Worm (Caenorhabditis elegans) whole organism, L3 larva: ENCODE measurements around the gene ace-1.

ENCODE experiments used
- aly-2 ChIP-seq: fragments of 150-350 bp; optimal IDR thresholded peaks from 2 replicates; lab custom pipeline; 2014; ENCODE audit warnings: missing biosample characterization, missing genetic modification characterization
- ceh-16 ChIP-seq: sonication (generic microtip); optimal IDR thresholded peaks from 2 replicates; lab custom pipeline; 2017; ENCODE audit warnings: missing biosample characterization, missing genetic modification characterization
- ceh-9 ChIP-seq: sonication (generic microtip); optimal IDR thresholded peaks from 2 replicates; lab custom pipeline; 2018; ENCODE audit warnings: missing biosample characterization, missing genetic modification characterization
- daf-12 ChIP-seq: fragments of 150-350 bp; optimal IDR thresholded peaks from 2 replicates; lab custom pipeline; 2014; ENCODE audit warnings: missing biosample characterization, missing genetic modification reagents, missing genetic modification characterization
- egl-27 ChIP-seq: sonication (generic microtip); optimal IDR thresholded peaks from 4 replicates; lab custom pipeline; 2017; ENCODE audit warnings: missing biosample characterization, missing genetic modification reagents, missing genetic modification characterization
- egl-5 ChIP-seq: fragments of 150-350 bp; optimal IDR thresholded peaks from 2 replicates; lab custom pipeline; 2017; ENCODE audit warnings: missing biosample characterization, missing genetic modification reagents, missing genetic modification characterization, inconsistent platforms
- elt-2 ChIP-seq: sonication (generic microtip); optimal IDR thresholded peaks from 2 replicates; lab custom pipeline; 2016; ENCODE audit warnings: missing genetic modification reagents, mild to moderate bottlenecking, missing genetic modification characterization, missing compliant biosample characterization
- elt-3 ChIP-seq, 3 experiments: fragments of 150-350 bp in 1 of 3; sonication (generic microtip) in 2 of 3; optimal IDR thresholded peaks; 2 replicates in 2 of 3; 4 replicates in 1 of 3; lab custom pipeline; 2014 to 2017; ENCODE audit warnings: missing biosample characterization in 3 of 3, missing genetic modification characterization in 3 of 3
- fkh-10 ChIP-seq: sonication (generic microtip); optimal IDR thresholded peaks from 2 replicates; lab custom pipeline; 2017; ENCODE audit warnings: missing biosample characterization, missing genetic modification reagents, missing genetic modification characterization
- fkh-2 ChIP-seq: fragments of 150-350 bp; optimal IDR thresholded peaks from 2 replicates; lab custom pipeline; 2014; ENCODE audit warnings: missing biosample characterization, missing genetic modification reagents, missing genetic modification characterization
- hmg-11 ChIP-seq: sonication (generic microtip); optimal IDR thresholded peaks from 2 replicates; lab custom pipeline; 2016; ENCODE audit warnings: missing genetic modification characterization, missing compliant biosample characterization
- lin-15B ChIP-seq: fragments of 150-350 bp; optimal IDR thresholded peaks from 2 replicates; lab custom pipeline; 2014; ENCODE audit warnings: missing biosample characterization, missing genetic modification characterization
- lin-39 ChIP-seq: fragments of 150-350 bp; optimal IDR thresholded peaks from 2 replicates; lab custom pipeline; 2018; ENCODE audit warnings: missing biosample characterization, missing genetic modification reagents, missing genetic modification characterization
- lsy-12 ChIP-seq: sonication (generic microtip); optimal IDR thresholded peaks from 2 replicates; lab custom pipeline; 2016; ENCODE audit warnings: mild to moderate bottlenecking, missing genetic modification characterization, missing compliant biosample characterization
- mdl-1 ChIP-seq: fragments of 150-350 bp; optimal IDR thresholded peaks from 2 replicates; lab custom pipeline; 2014; ENCODE audit warnings: missing biosample characterization, missing genetic modification characterization
- mml-1 ChIP-seq: fragments of 150-350 bp; sonication (generic microtip); optimal IDR thresholded peaks from 3 replicates; lab custom pipeline; 2014; ENCODE audit warnings: missing biosample characterization, missing genetic modification characterization
- nfya-1 ChIP-seq: sonication (generic microtip); optimal IDR thresholded peaks from 2 replicates; lab custom pipeline; 2017; ENCODE audit warnings: missing genetic modification characterization, mild to moderate bottlenecking, missing compliant biosample characterization, antibody characterized with exemption, moderate library complexity; ENCODE audit not compliant: insufficient read depth
- nhr-11 ChIP-seq: fragments of 150-350 bp; optimal IDR thresholded peaks from 2 replicates; lab custom pipeline; 2014; ENCODE audit warnings: missing biosample characterization, missing genetic modification characterization
- nhr-12 ChIP-seq: fragments of 150-350 bp; optimal IDR thresholded peaks from 2 replicates; lab custom pipeline; 2014; ENCODE audit warnings: missing biosample characterization, missing genetic modification characterization
- nhr-23 ChIP-seq: fragments of 150-350 bp; optimal IDR thresholded peaks from 2 replicates; lab custom pipeline; 2014; ENCODE audit warnings: missing biosample characterization, missing genetic modification reagents, missing genetic modification characterization
- nhr-25 ChIP-seq: sonication (generic microtip); optimal IDR thresholded peaks from 2 replicates; lab custom pipeline; 2017; ENCODE audit warnings: missing biosample characterization, missing genetic modification characterization
- nhr-43 ChIP-seq: sonication (generic microtip); optimal IDR thresholded peaks from 2 replicates; lab custom pipeline; 2016; ENCODE audit warnings: mild to moderate bottlenecking, missing genetic modification characterization, missing compliant biosample characterization; ENCODE audit not compliant: poor library complexity, severe bottlenecking
- nhr-67 ChIP-seq: fragments of 150-350 bp; optimal IDR thresholded peaks from 2 replicates; lab custom pipeline; 2014; ENCODE audit warnings: missing biosample characterization, missing genetic modification characterization
- nhr-76 ChIP-seq: fragments of 150-350 bp; sonication (generic microtip); optimal IDR thresholded peaks from 5 replicates; lab custom pipeline; 2014; ENCODE audit warnings: missing biosample characterization, missing genetic modification characterization
- nhr-77 ChIP-seq: fragments of 150-350 bp; optimal IDR thresholded peaks from 2 replicates; lab custom pipeline; 2014; ENCODE audit warnings: missing biosample characterization, missing genetic modification characterization
- pqm-1 ChIP-seq: fragments of 150-350 bp; optimal IDR thresholded peaks from 2 replicates; lab custom pipeline; 2017; ENCODE audit warnings: missing biosample characterization, missing genetic modification characterization, inconsistent platforms
- sea-2 ChIP-seq: fragments of 150-350 bp; sonication (generic microtip); optimal IDR thresholded peaks from 4 replicates; lab custom pipeline; 2014; ENCODE audit warnings: missing biosample characterization, missing genetic modification reagents, missing genetic modification characterization
- skn-1 ChIP-seq: fragments of 150-350 bp; optimal IDR thresholded peaks from 2 replicates; lab custom pipeline; 2014; ENCODE audit warnings: missing biosample characterization, missing genetic modification characterization
- snpc-4 ChIP-seq: fragments of 150-350 bp; optimal IDR thresholded peaks from 2 replicates; lab custom pipeline; 2014; ENCODE audit warnings: missing biosample characterization, missing genetic modification characterization
- tbx-2 ChIP-seq: sonication (generic microtip); optimal IDR thresholded peaks from 2 replicates; lab custom pipeline; 2016; ENCODE audit warnings: mild to moderate bottlenecking, missing genetic modification characterization, missing compliant biosample characterization
- unc-62 ChIP-seq: fragments of 150-350 bp; sonication (generic microtip); optimal IDR thresholded peaks from 4 replicates; lab custom pipeline; 2014; ENCODE audit warnings: missing biosample characterization, missing genetic modification reagents, missing genetic modification characterization
- ztf-4 ChIP-seq: fragments of 150-350 bp; optimal IDR thresholded peaks from 2 replicates; lab custom pipeline; 2014; ENCODE audit warnings: missing biosample characterization, missing genetic modification characterization

The ace-1 gene

DNA sequence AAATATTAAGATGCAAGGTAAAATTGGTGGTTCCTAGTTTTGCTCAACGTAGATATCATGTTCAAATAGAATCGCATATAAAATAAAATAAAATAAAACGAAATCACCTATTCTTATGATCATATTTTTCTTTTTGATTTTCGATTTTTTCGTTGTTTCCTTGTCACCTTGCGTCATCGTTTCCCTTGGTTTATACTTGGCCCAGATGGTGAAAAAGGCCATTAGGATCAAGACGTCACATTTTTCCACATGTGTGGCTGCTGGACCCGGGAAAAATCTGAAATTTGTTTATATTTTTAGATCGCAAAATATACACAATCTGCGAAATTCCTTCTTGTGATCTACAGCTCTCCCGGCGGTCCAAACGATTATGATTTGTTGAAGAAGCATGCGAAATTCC is at the start of gene ace-1:
TSS of gene ace-1 (plus strand) at position 301 of the 400 bp plus-strand sequence.
- TF ChIP-seq nhr-23 (tag; lab: Kevin White, UChicago) (no peak), fkh-10 (GFP tag; lab: Kevin White, UChicago) (peak; percentile 32), unc-62 (GFP tag; lab: Kevin White, UChicago) (no peak)

- TF ChIP-seq ceh-16 (tag; lab: Kevin White, UChicago) (no peak), nhr-67 (no peak), egl-27 (tag; lab: Kevin White, UChicago) (no peak), lin-39 (no peak), daf-12 (tag; lab: Kevin White, UChicago) (no peak), nfya-1 (tag; lab: Kevin White, UChicago) (no peak), lin-15B (tag; lab: Kevin White, UChicago) (no peak)
Measured at ce11 chrX:16317629-16318028, 49.5 kb upstream of the ace-1 start, which contains the start of gene T01B4.3. T01B4.3 (minus strand) TSS chrX:16317729.

DNA sequence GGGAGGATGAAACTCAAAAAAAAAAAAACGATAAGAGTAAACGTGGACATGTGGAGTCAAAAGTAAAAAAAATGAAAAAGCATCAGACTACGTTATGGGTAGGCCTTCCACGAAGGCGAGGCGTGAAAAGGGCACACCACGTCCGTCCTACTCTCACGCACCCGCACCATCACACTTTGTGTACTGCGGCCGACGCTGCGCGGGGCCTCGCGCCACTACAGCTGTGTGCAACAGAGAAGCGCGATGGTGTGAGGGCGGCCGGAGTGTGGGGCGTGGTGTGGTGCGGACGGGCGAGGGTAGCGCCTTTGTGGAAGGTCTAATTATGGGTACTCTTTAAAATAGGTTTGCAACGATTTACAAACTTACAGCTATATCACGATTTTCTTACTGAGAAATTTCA is 48.8 kb upstream of the ace-1 start:
- no peak for TF ChIP-seq ceh-16 (tag; lab: Kevin White, UChicago)
- TF ChIP-seq tbx-2 = no peak
- no peak for TF ChIP-seq sea-2 (GFP tag; lab: Kevin White, UChicago)
- TF ChIP-seq elt-2 (tag; lab: Kevin White, UChicago) = no peak
- no peak for TF ChIP-seq mdl-1 (tag; lab: Kevin White, UChicago)
- TF ChIP-seq elt-3 (tag; optimal IDR thresholded peaks at IDR 0.05; lab: Kevin White, UChicago) = no peak
- no peak for TF ChIP-seq snpc-4
- TF ChIP-seq mml-1 (tag; lab: Kevin White, UChicago) = no peak
- no peak for TF ChIP-seq nhr-25
- no peak for TF ChIP-seq skn-1 (tag; lab: Kevin White, UChicago)
- no peak for TF ChIP-seq hmg-11
- TF ChIP-seq pqm-1 (tag; lab: Kevin White, UChicago) = no peak
- TF ChIP-seq egl-5 (tag; lab: Kevin White, UChicago) = no peak
- no peak for TF ChIP-seq ztf-4 (tag; lab: Kevin White, UChicago)
- no peak for TF ChIP-seq daf-12 (tag; lab: Kevin White, UChicago)
- no peak for TF ChIP-seq nhr-76 (tag; lab: Kevin White, UChicago)
- TF ChIP-seq fkh-2 (tag; lab: Kevin White, UChicago) = no peak
- no peak for TF ChIP-seq lin-39
- TF ChIP-seq, all 47 proteins: peak for 0

ce11 chrX:16321327-16321726 is 45.8 kb upstream of the ace-1 start:
- TF ChIP-seq daf-12 (tag; lab: Kevin White, UChicago) (no peak), egl-27 (tag; lab: Kevin White, UChicago) (no peak), nhr-77 (no peak), aly-2 (no peak), lsy-12 (tag; lab: Kevin White, UChicago) (no peak), nhr-12 (tag; lab: Kevin White, UChicago) (no peak), nhr-11 (tag; lab: Kevin White, UChicago) (no peak), nhr-23 (tag; lab: Kevin White, UChicago) (no peak)

DNA sequence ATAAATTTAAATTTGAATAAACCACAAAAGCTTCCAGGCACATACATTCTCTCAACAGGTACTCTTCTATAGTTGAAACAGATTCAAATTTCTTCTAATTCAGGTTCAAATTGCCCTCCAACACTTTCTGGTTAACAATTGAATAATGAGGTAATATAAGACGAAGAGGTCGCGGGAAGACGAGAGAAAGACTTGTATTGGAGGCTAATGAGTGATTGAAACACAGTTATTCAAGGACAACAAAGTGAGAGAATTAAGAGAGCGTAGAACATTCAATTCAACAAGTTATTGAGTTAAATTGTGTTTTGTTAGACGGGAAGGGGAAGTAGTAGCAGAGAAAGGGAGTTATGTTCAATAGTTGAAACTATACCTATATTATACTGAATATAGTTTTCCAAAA is 45.2 kb upstream of the ace-1 start:
- TF ChIP-seq hmg-11 (no peak), nhr-25 (peak; percentile 52)
- TF ChIP-seq, all 47 proteins: peak for 1

ce11 chrX:16324222-16324621 is 42.9 kb upstream of the ace-1 start:
- no peak for TF ChIP-seq ceh-9 (tag; lab: Kevin White, UChicago)
- peak; percentile 69 for TF ChIP-seq nhr-25
- TF ChIP-seq nhr-43 = peak; percentile 34
- peak; percentile 24 for TF ChIP-seq nhr-23 (tag; lab: Kevin White, UChicago)
